Worm (Caenorhabditis elegans) whole organism, L1 larva: ENCODE data around the gene tbp-1.
A peak's percentile ranks its signal among the peaks of the same experiment; 100 is the strongest.

Source experiments
- C16A3.4 ChIP-seq: fragments of 150-350 bp; optimal IDR thresholded peaks from 2 replicates; lab custom pipeline; 2014; ENCODE audit warnings: missing biosample characterization, missing genetic modification characterization
- C34B4.2 ChIP-seq: sonication (generic microtip); optimal IDR thresholded peaks from 2 replicates; lab custom pipeline; 2017; ENCODE audit warnings: mild to moderate bottlenecking, missing genetic modification characterization, missing compliant biosample characterization
- F16B12.6 ChIP-seq: fragments of 150-350 bp; optimal IDR thresholded peaks from 2 replicates; lab custom pipeline; 2014; ENCODE audit warnings: missing biosample characterization, missing genetic modification characterization
- Y116A8C.19 ChIP-seq: sonication (generic microtip); optimal IDR thresholded peaks from 2 replicates; lab custom pipeline; 2016; ENCODE audit warnings: missing compliant biosample characterization, missing genetic modification characterization, borderline replicate concordance
- aha-1 ChIP-seq: fragments of 150-350 bp; optimal IDR thresholded peaks from 2 replicates; lab custom pipeline; 2014; ENCODE audit warnings: missing biosample characterization, missing genetic modification characterization
- alr-1 ChIP-seq: fragments of 200-800 bp; sonication (Bioruptor generic); optimal IDR thresholded peaks from 2 replicates; lab custom pipeline; 2018; ENCODE audit warnings: borderline replicate concordance, mild to moderate bottlenecking, missing genetic modification characterization, missing compliant biosample characterization
- aly-2 ChIP-seq: fragments of 150-350 bp; optimal IDR thresholded peaks from 2 replicates; lab custom pipeline; 2014; ENCODE audit warnings: missing biosample characterization, missing genetic modification characterization
- ama-1 ChIP-seq: fragments of 150-350 bp; optimal IDR thresholded peaks from 2 replicates; lab custom pipeline; 2014
- ceh-63 ChIP-seq: fragments of 200-800 bp; sonication (Bioruptor generic); optimal IDR thresholded peaks from 2 replicates; lab custom pipeline; 2018; ENCODE audit warnings: mild to moderate bottlenecking, missing genetic modification characterization, missing compliant biosample characterization
- ceh-8 ChIP-seq: fragments of 200-800 bp; sonication (Bioruptor generic); optimal IDR thresholded peaks from 2 replicates; lab custom pipeline; 2018; ENCODE audit warnings: mild to moderate bottlenecking, missing genetic modification characterization, moderate library complexity, missing compliant biosample characterization
- ceh-82 ChIP-seq, 3 experiments: fragments of 150-350 bp in 1 of 3; sonication (generic microtip) in 2 of 3; optimal IDR thresholded peaks; 2 replicates each; lab custom pipeline; 2014 to 2017; ENCODE audit warnings: missing biosample characterization in 3 of 3, missing genetic modification characterization in 3 of 3
- efl-1 ChIP-seq, 4 experiments: fragments of 150-350 bp; optimal IDR thresholded peaks in 3 of 4; peaks in 1 of 4; 1 replicate in 1 of 4; 2 replicates in 3 of 4; lab custom pipeline; 2014; ENCODE audit warnings: missing biosample characterization in 2 of 4, missing genetic modification characterization in 2 of 4, missing genetic modification reagents in 2 of 4
- egl-13 ChIP-seq: sonication (generic microtip); optimal IDR thresholded peaks from 2 replicates; lab custom pipeline; 2016; ENCODE audit warnings: missing genotype, missing genetic modification reagents, missing genetic modification characterization, missing compliant biosample characterization
- ets-5 ChIP-seq: fragments of 200-800 bp; sonication (Bioruptor generic); IDR thresholded peaks from 2 replicates; pipeline ENCODE4 v1.3.6; 2022; ENCODE audit warnings: missing genetic modification characterization, missing compliant biosample characterization
- fkh-4 ChIP-seq: sonication (generic microtip); optimal IDR thresholded peaks from 2 replicates; lab custom pipeline; 2016; ENCODE audit warnings: missing compliant biosample characterization, missing genetic modification characterization, borderline replicate concordance
- fos-1 ChIP-seq: fragments of 150-350 bp; optimal IDR thresholded peaks from 2 replicates; lab custom pipeline; 2014; ENCODE audit warnings: missing biosample characterization, missing genetic modification characterization
- grh-1 ChIP-seq: fragments of 200-800 bp; sonication (Bioruptor generic); IDR thresholded peaks from 2 replicates; pipeline ENCODE4 v1.3.6; 2022; ENCODE audit warnings: missing genetic modification reagents, missing genetic modification characterization, missing compliant biosample characterization
- hpl-2 ChIP-seq: fragments of 150-350 bp; optimal IDR thresholded peaks from 2 replicates; lab custom pipeline; 2014; ENCODE audit warnings: missing biosample characterization, missing genetic modification reagents, missing genetic modification characterization
- isw-1 ChIP-seq: fragments of 200-800 bp; sonication (Bioruptor generic); IDR thresholded peaks from 2 replicates; pipeline ENCODE4 v1.3.6; 2022; ENCODE audit warnings: missing genetic modification characterization, missing compliant biosample characterization
- jun-1 ChIP-seq: fragments of 150-350 bp; optimal IDR thresholded peaks from 2 replicates; lab custom pipeline; 2014; ENCODE audit warnings: missing biosample characterization, missing genetic modification reagents, missing genetic modification characterization
- lin-13 ChIP-seq: fragments of 150-350 bp; optimal IDR thresholded peaks from 2 replicates; lab custom pipeline; 2014; ENCODE audit warnings: missing biosample characterization, missing genetic modification reagents, missing genetic modification characterization
- lin-15B ChIP-seq: fragments of 150-350 bp; sonication (generic microtip); optimal IDR thresholded peaks from 3 replicates; lab custom pipeline; 2014; ENCODE audit warnings: missing biosample characterization, missing genetic modification characterization
- lin-35 ChIP-seq, 2 experiments: fragments of 150-350 bp; optimal IDR thresholded peaks; 2 replicates each; lab custom pipeline; 2014; ENCODE audit warnings: missing biosample characterization in 2 of 2, missing genetic modification characterization in 2 of 2, missing genetic modification reagents in 2 of 2
- lir-3 ChIP-seq: sonication (generic microtip); optimal IDR thresholded peaks from 2 replicates; lab custom pipeline; 2016; ENCODE audit warnings: mild to moderate bottlenecking, missing genetic modification characterization, moderate library complexity, missing compliant biosample characterization; ENCODE audit not compliant: poor library complexity
- nhr-12 ChIP-seq: sonication (generic microtip); optimal IDR thresholded peaks from 2 replicates; lab custom pipeline; 2017; ENCODE audit warnings: missing biosample characterization, missing genetic modification characterization
- nhr-20 ChIP-seq: sonication (generic microtip); optimal IDR thresholded peaks from 2 replicates; lab custom pipeline; 2016; ENCODE audit warnings: mild to moderate bottlenecking, missing genetic modification characterization, missing compliant biosample characterization
- nhr-237 ChIP-seq: fragments of 150-350 bp; optimal IDR thresholded peaks from 2 replicates; lab custom pipeline; 2014; ENCODE audit warnings: missing biosample characterization, missing genetic modification characterization
- nhr-47 ChIP-seq: sonication (generic microtip); optimal IDR thresholded peaks from 2 replicates; lab custom pipeline; 2016; ENCODE audit warnings: mild to moderate bottlenecking, missing genetic modification characterization, moderate library complexity, missing compliant biosample characterization
- nhr-84 ChIP-seq: sonication (generic microtip); optimal IDR thresholded peaks from 2 replicates; lab custom pipeline; 2017; ENCODE audit warnings: missing biosample characterization, missing genetic modification characterization
- nhr-90 ChIP-seq: sonication (generic microtip); optimal IDR thresholded peaks from 2 replicates; lab custom pipeline; 2016; ENCODE audit warnings: mild to moderate bottlenecking, missing genetic modification characterization, missing compliant biosample characterization; ENCODE audit not compliant: poor library complexity
- pag-3 ChIP-seq: sonication (generic microtip); optimal IDR thresholded peaks from 2 replicates; lab custom pipeline; 2017; ENCODE audit warnings: missing genetic modification characterization, mild to moderate bottlenecking, missing compliant biosample characterization, antibody characterized with exemption, borderline replicate concordance; ENCODE audit not compliant: insufficient read depth
- pax-3 ChIP-seq: fragments of 200-800 bp; sonication (Bioruptor generic); optimal IDR thresholded peaks from 2 replicates; lab custom pipeline; 2018; ENCODE audit warnings: mild to moderate bottlenecking, missing genetic modification characterization, moderate library complexity, missing compliant biosample characterization
- pqm-1 ChIP-seq: sonication (generic microtip); optimal IDR thresholded peaks from 3 replicates; lab custom pipeline; 2017; ENCODE audit warnings: missing biosample characterization, missing genetic modification characterization
- rnt-1 ChIP-seq: sonication (generic microtip); optimal IDR thresholded peaks from 2 replicates; lab custom pipeline; 2016; ENCODE audit warnings: mild to moderate bottlenecking, missing genetic modification characterization, moderate library complexity, missing compliant biosample characterization
- sox-4 ChIP-seq: sonication (generic microtip); optimal IDR thresholded peaks from 2 replicates; lab custom pipeline; 2016; ENCODE audit warnings: missing genetic modification characterization, missing compliant biosample characterization
- sptf-1 ChIP-seq: fragments of 150-350 bp; optimal IDR thresholded peaks from 2 replicates; lab custom pipeline; 2014; ENCODE audit warnings: missing biosample characterization, missing genetic modification characterization
- sup-37 ChIP-seq: fragments of 200-800 bp; sonication (Bioruptor generic); optimal IDR thresholded peaks from 2 replicates; lab custom pipeline; 2018; ENCODE audit warnings: mild to moderate bottlenecking, missing genetic modification characterization, missing compliant biosample characterization
- unc-30 ChIP-seq: sonication (generic microtip); optimal IDR thresholded peaks from 2 replicates; lab custom pipeline; 2017; ENCODE audit warnings: missing biosample characterization, missing genetic modification characterization
- vab-15 ChIP-seq: sonication (generic microtip); optimal IDR thresholded peaks from 2 replicates; lab custom pipeline; 2017; ENCODE audit warnings: missing genotype, mild to moderate bottlenecking, missing genetic modification characterization, missing compliant biosample characterization

The tbp-1 gene

DNA sequence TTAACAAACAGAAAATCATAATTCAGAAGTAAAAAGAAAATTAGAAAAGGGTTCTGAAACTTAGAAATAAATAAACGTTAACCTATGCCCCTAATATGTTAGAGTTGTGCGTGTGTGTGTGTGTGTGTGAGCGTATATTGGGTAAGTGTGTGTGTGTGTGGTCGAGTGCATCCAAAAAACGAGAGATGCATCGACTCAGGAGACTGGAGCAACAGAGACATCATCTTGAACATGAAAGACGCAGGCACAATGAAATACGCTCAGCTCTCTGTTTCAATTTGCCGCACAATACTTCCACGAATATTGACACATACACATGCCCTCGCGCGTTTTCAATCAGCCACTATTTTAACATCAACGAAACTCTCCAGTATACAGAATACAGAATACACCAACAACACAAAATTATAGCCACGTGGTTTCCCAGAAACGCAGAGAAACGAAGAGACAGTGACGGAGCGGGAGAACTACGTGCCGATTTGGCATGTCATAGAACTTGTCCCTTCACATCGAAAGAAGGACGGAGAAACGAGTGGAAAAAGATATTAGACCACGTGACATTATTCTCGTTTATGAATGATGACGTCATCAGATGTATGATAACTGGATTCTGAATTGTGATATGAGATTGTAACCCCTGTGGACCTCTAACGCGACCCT, 7.6 kb upstream of the tbp-1 start (continued):
- TF ChIP-seq nhr-237 (tag; lab: Kevin White, UChicago) (peak; percentile 13), sup-37 (no peak), C16A3.4 (tag; lab: Kevin White, UChicago) (peak; percentile 63), rnt-1 (tag; lab: Kevin White, UChicago) (no peak), lin-35 (GFP tag; optimal IDR thresholded peaks at IDR 0.05; lab: Kevin White, UChicago) (peak; percentile 36 to 85), fkh-4 (tag; lab: Kevin White, UChicago) (no peak), nhr-12 (no peak), grh-1 (GFP tag; lab: Robert Waterston, UW) (peak; percentile 89), efl-1 (optimal IDR thresholded peaks at IDR 0.05; lab: Kevin White, UChicago) (peak; percentile 10 to 50), efl-1 (GFP tag; optimal IDR thresholded peaks at IDR 0.05 in 1 of 2; lab: Kevin White, UChicago) (peak; percentile 26 to 93), ceh-82 (tag; optimal IDR thresholded peaks at IDR 0.05; lab: Kevin White, UChicago) (peak in 1 of 3 experiments; percentile 19), unc-30 (tag; lab: Kevin White, UChicago) (no peak), lin-15B (tag; lab: Kevin White, UChicago) (no peak), pag-3 (tag; lab: Kevin White, UChicago) (no peak), nhr-47 (tag; lab: Kevin White, UChicago) (peak; percentile 79), C34B4.2 (no peak), pqm-1 (tag; lab: Kevin White, UChicago) (no peak), isw-1 (GFP tag; lab: Robert Waterston, UW) (no peak), nhr-90 (tag; lab: Kevin White, UChicago) (peak; percentile 90), ceh-63 (GFP tag; lab: Kevin White, UChicago) (no peak), ets-5 (GFP tag; lab: Robert Waterston, UW) (no peak), jun-1 (peak; percentile 58), sox-4 (tag; lab: Kevin White, UChicago) (no peak), lir-3 (peak; percentile 52), hpl-2 (GFP tag; lab: Kevin White, UChicago) (peak; percentile 31), sptf-1 (tag; lab: Kevin White, UChicago) (no peak), pax-3 (no peak), ceh-8 (GFP tag; lab: Kevin White, UChicago) (peak; percentile 18), aly-2 (tag; lab: Kevin White, UChicago) (peak; percentile 27), aha-1 (tag; lab: Kevin White, UChicago) (no peak), nhr-20 (tag; lab: Kevin White, UChicago) (peak; percentile 95), Y116A8C.19 (tag; lab: Kevin White, UChicago) (no peak)

DNA sequence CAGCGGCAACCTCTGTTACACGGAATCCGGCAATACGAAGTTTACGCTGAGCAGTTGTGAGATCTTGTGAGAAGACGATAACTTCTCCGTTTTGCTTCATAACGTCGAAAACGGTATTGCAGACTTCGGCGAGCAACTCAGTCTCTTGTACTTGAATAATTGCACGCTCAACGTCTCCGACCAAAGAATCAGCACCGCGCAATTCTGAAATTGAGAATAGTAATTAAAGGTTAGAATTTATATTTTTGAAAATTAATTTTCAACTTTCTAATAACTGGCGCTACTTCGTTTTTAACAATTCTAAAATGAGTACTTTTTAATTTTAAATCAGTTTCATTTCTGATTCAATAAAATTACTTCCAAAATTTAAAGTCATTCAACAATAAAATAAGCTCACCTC, 5.3 kb upstream of the tbp-1 start:
- TF ChIP-seq nhr-90 (tag; lab: Kevin White, UChicago) (no peak), fos-1 (no peak), F16B12.6 (tag; lab: Kevin White, UChicago) (no peak), alr-1 (no peak), nhr-47 (tag; lab: Kevin White, UChicago) (no peak), vab-15 (no peak), lin-13 (GFP tag; lab: Kevin White, UChicago) (no peak), ama-1 (lab: Kevin White, UChicago) (no peak), egl-13 (tag; lab: Kevin White, UChicago) (no peak), nhr-84 (tag; lab: Kevin White, UChicago) (no peak)
